Worm (Caenorhabditis elegans): Measurements from ENCODE around the gene hlh-26.

Gene hlh-26

DNA sequence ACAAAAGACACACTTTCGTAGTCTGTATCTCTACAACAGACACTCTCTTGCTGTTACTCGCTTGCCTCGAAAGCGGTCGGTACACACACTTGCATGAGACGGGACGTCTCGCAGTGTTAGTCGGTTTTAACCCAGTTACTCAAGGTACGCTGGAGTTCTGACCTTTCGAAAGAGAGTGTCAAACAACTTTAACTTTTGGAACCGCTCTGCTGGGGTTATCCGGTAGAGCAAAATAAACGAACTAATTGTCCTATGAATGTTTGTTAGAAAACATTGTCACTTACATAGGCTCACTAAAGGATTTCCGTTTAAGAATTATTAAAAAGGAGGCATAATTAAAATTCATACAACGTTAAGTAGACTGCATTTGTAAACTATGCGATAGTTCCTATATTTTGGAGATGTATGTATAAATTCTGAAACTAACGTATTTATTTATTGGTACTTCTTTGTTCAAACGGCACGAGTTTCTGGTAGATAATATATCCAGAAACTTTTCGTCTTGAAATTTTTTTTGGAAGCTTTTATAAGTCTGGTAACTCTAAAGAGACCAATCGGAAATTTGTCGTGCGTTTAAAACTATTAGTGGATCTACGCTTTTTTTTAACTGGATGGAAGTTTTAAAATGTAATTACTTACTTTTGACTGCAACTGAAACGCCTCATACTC, 10.1 kb upstream of the hlh-26 start (continued):
- TF ChIP-seq F52B5.7 (tag; optimal IDR thresholded peaks at IDR 0.05) (peak; percentile 96), fkh-3 (tag; optimal IDR thresholded peaks at IDR 0.05) (peak; percentile 82), F57A8.1 (GFP tag; optimal IDR thresholded peaks at IDR 0.05) (peak; percentile 78), dpff-1 (tag; optimal IDR thresholded peaks at IDR 0.05) (peak; percentile 97), let-526 (GFP tag; IDR thresholded peaks at IDR 0.05) (peak; percentile 94), ekl-4 (GFP tag; IDR thresholded peaks at IDR 0.05) (peak; percentile 96), snpc-1.1 (tag; optimal IDR thresholded peaks at IDR 0.05; ENCODE audit: insufficient read depth) (peak; percentile 95), ztf-25 (GFP tag; IDR thresholded peaks at IDR 0.05) (no peak), pha-4 (tag; optimal IDR thresholded peaks at IDR 0.05) (peak; percentile 95), akir-1 (GFP tag; optimal IDR thresholded peaks at IDR 0.05) (peak; percentile 93), nfya-1 (tag; optimal IDR thresholded peaks at IDR 0.05; ENCODE audit: borderline replicate concordance, insufficient read depth) (no peak), let-607 (tag; optimal IDR thresholded peaks at IDR 0.05) (peak; percentile 79 to 91), C06A6.2 (GFP tag; conservative IDR thresholded peaks at IDR 0.05) (peak; percentile 96), pbrm-1 (GFP tag; IDR thresholded peaks at IDR 0.05) (peak; percentile 99), ceh-100 (GFP tag; IDR thresholded peaks at IDR 0.05) (peak; percentile 84), him-1 (tag; optimal IDR thresholded peaks at IDR 0.05) (peak; percentile 85), egl-44 (GFP tag; IDR thresholded peaks at IDR 0.05) (peak; percentile 93), K12H6.12 (tag; optimal IDR thresholded peaks at IDR 0.05) (peak; percentile 98), lin-35 (GFP tag; optimal IDR thresholded peaks at IDR 0.05) (peak in 2 of 3 experiments; percentile 73 to 91), dox-1 (GFP tag; IDR thresholded peaks at IDR 0.05) (peak; percentile 97), hlh-12 (tag; optimal IDR thresholded peaks at IDR 0.05) (peak; percentile 39), ztf-18 (tag; optimal IDR thresholded peaks at IDR 0.05) (peak; percentile 77), somi-1 (GFP tag; optimal IDR thresholded peaks at IDR 0.05) (peak; percentile 94), chd-7 (tag; optimal IDR thresholded peaks at IDR 0.05) (peak; percentile 97), Y95B8A.8 (GFP tag; IDR thresholded peaks at IDR 0.05) (peak; percentile 95), sea-2 (GFP tag; IDR thresholded peaks at IDR 0.05) (peak; percentile 77; the same call in 1 of the 2 replicates), F49E8.2 (tag; optimal IDR thresholded peaks at IDR 0.05; ENCODE audit: insufficient read depth) (peak; percentile 59), gei-17 (GFP tag; optimal IDR thresholded peaks at IDR 0.05) (peak; percentile 91), tlf-1 (GFP tag; optimal IDR thresholded peaks at IDR 0.05) (peak; percentile 94), B0336.3 (GFP tag; IDR thresholded peaks at IDR 0.05) (peak; percentile 98), lag-1 (GFP tag; IDR thresholded peaks at IDR 0.05) (peak; percentile 75; the same call in 1 of the 2 replicates), F57C9.4 (tag; optimal IDR thresholded peaks at IDR 0.05) (peak; percentile 95), bed-2 (GFP tag; IDR thresholded peaks at IDR 0.05) (peak; percentile 87), F10E7.11 (tag; optimal IDR thresholded peaks at IDR 0.05) (peak; percentile 95), ztf-3 (GFP tag; optimal IDR thresholded peaks at IDR 0.05) (peak; percentile 97), F37B4.10 (GFP tag; IDR thresholded peaks at IDR 0.05) (peak; percentile 92; the same call in 1 of the 2 replicates), snpc-4 (GFP tag; optimal IDR thresholded peaks at IDR 0.05) (peak; percentile 98), snpc-4 (tag; optimal IDR thresholded peaks at IDR 0.05) (peak; percentile 99 to 100 (median 100)), nfyb-1 (GFP tag; IDR thresholded peaks at IDR 0.05) (peak; percentile 98), Y53G8AR.9 (GFP tag; conservative IDR thresholded peaks at IDR 0.05) (peak; percentile 95), hmg-1.2 (GFP tag; IDR thresholded peaks at IDR 0.05) (peak; percentile 90), efl-1 (GFP tag; optimal IDR thresholded peaks at IDR 0.05) (peak; percentile 47), ets-4 (GFP tag; optimal IDR thresholded peaks at IDR 0.05) (peak; percentile 89), ceh-79 (tag; optimal IDR thresholded peaks at IDR 0.05) (peak; percentile 95), mel-28 (tag; optimal IDR thresholded peaks at IDR 0.05; ENCODE audit: borderline replicate concordance) (peak; percentile 91), bed-1 (GFP tag; IDR thresholded peaks at IDR 0.05) (0 out of 2 replicates have a peak, but pooled peaks have one; percentile 47)
